Worm (Caenorhabditis elegans) whole organism, L3 larva: ENCODE results near the gene asp-9.

Experiments
- R02D3.7 ChIP-seq: fragments of 150-350 bp; optimal IDR thresholded peaks from 2 replicates; lab custom pipeline; 2014; ENCODE audit warnings: missing biosample characterization, missing genetic modification characterization
- aly-2 ChIP-seq: fragments of 150-350 bp; optimal IDR thresholded peaks from 2 replicates; lab custom pipeline; 2014; ENCODE audit warnings: missing biosample characterization, missing genetic modification characterization
- ceh-16 ChIP-seq: sonication (generic microtip); optimal IDR thresholded peaks from 2 replicates; lab custom pipeline; 2017; ENCODE audit warnings: missing biosample characterization, missing genetic modification characterization
- ceh-82 ChIP-seq: fragments of 150-350 bp; optimal IDR thresholded peaks from 2 replicates; lab custom pipeline; 2014; ENCODE audit warnings: missing biosample characterization, missing genetic modification characterization
- daf-12 ChIP-seq: fragments of 150-350 bp; optimal IDR thresholded peaks from 2 replicates; lab custom pipeline; 2014; ENCODE audit warnings: missing biosample characterization, missing genetic modification reagents, missing genetic modification characterization
- egl-27 ChIP-seq: sonication (generic microtip); optimal IDR thresholded peaks from 4 replicates; lab custom pipeline; 2017; ENCODE audit warnings: missing biosample characterization, missing genetic modification reagents, missing genetic modification characterization
- egl-5 ChIP-seq: fragments of 150-350 bp; optimal IDR thresholded peaks from 2 replicates; lab custom pipeline; 2017; ENCODE audit warnings: missing biosample characterization, missing genetic modification reagents, missing genetic modification characterization, inconsistent platforms
- elt-1 ChIP-seq: fragments of 150-350 bp; optimal IDR thresholded peaks from 2 replicates; lab custom pipeline; 2014; ENCODE audit warnings: missing biosample characterization, missing genetic modification characterization
- elt-2 ChIP-seq: sonication (generic microtip); optimal IDR thresholded peaks from 2 replicates; lab custom pipeline; 2016; ENCODE audit warnings: missing genetic modification reagents, mild to moderate bottlenecking, missing genetic modification characterization, missing compliant biosample characterization
- eor-1 ChIP-seq, 2 experiments: fragments of 150-350 bp; optimal IDR thresholded peaks; 2 replicates each; lab custom pipeline; 2014 to 2018; ENCODE audit warnings: missing biosample characterization in 2 of 2, missing genetic modification characterization in 2 of 2
- fkh-10 ChIP-seq: sonication (generic microtip); optimal IDR thresholded peaks from 2 replicates; lab custom pipeline; 2017; ENCODE audit warnings: missing biosample characterization, missing genetic modification reagents, missing genetic modification characterization
- fkh-2 ChIP-seq: fragments of 150-350 bp; optimal IDR thresholded peaks from 2 replicates; lab custom pipeline; 2014; ENCODE audit warnings: missing biosample characterization, missing genetic modification reagents, missing genetic modification characterization
- jun-1 ChIP-seq: fragments of 150-350 bp; optimal IDR thresholded peaks from 2 replicates; lab custom pipeline; 2014; ENCODE audit warnings: missing biosample characterization, missing genetic modification reagents, missing genetic modification characterization
- lin-39 ChIP-seq: fragments of 150-350 bp; optimal IDR thresholded peaks from 2 replicates; lab custom pipeline; 2018; ENCODE audit warnings: missing biosample characterization, missing genetic modification reagents, missing genetic modification characterization
- mdl-1 ChIP-seq: fragments of 150-350 bp; optimal IDR thresholded peaks from 2 replicates; lab custom pipeline; 2014; ENCODE audit warnings: missing biosample characterization, missing genetic modification characterization
- mml-1 ChIP-seq: fragments of 150-350 bp; sonication (generic microtip); optimal IDR thresholded peaks from 3 replicates; lab custom pipeline; 2014; ENCODE audit warnings: missing biosample characterization, missing genetic modification characterization
- nfya-1 ChIP-seq: sonication (generic microtip); optimal IDR thresholded peaks from 2 replicates; lab custom pipeline; 2017; ENCODE audit warnings: missing genetic modification characterization, mild to moderate bottlenecking, missing compliant biosample characterization, antibody characterized with exemption, moderate library complexity; ENCODE audit not compliant: insufficient read depth
- nhr-12 ChIP-seq: fragments of 150-350 bp; optimal IDR thresholded peaks from 2 replicates; lab custom pipeline; 2014; ENCODE audit warnings: missing biosample characterization, missing genetic modification characterization
- nhr-23 ChIP-seq: fragments of 150-350 bp; optimal IDR thresholded peaks from 2 replicates; lab custom pipeline; 2014; ENCODE audit warnings: missing biosample characterization, missing genetic modification reagents, missing genetic modification characterization
- nhr-237 ChIP-seq: fragments of 150-350 bp; optimal IDR thresholded peaks from 2 replicates; lab custom pipeline; 2014; ENCODE audit warnings: missing biosample characterization, missing genetic modification characterization
- nhr-25 ChIP-seq: sonication (generic microtip); optimal IDR thresholded peaks from 2 replicates; lab custom pipeline; 2017; ENCODE audit warnings: missing biosample characterization, missing genetic modification characterization
- nhr-28 ChIP-seq: fragments of 150-350 bp; optimal IDR thresholded peaks from 2 replicates; lab custom pipeline; 2014; ENCODE audit warnings: missing biosample characterization, missing genetic modification characterization
- nhr-43 ChIP-seq: sonication (generic microtip); optimal IDR thresholded peaks from 2 replicates; lab custom pipeline; 2016; ENCODE audit warnings: mild to moderate bottlenecking, missing genetic modification characterization, missing compliant biosample characterization; ENCODE audit not compliant: poor library complexity, severe bottlenecking
- nhr-77 ChIP-seq: fragments of 150-350 bp; optimal IDR thresholded peaks from 2 replicates; lab custom pipeline; 2014; ENCODE audit warnings: missing biosample characterization, missing genetic modification characterization
- pha-4 ChIP-seq: fragments of 150-350 bp; optimal IDR thresholded peaks from 2 replicates; lab custom pipeline; 2014; ENCODE audit warnings: missing biosample characterization, missing genetic modification reagents, missing genetic modification characterization
- pqm-1 ChIP-seq: fragments of 150-350 bp; optimal IDR thresholded peaks from 2 replicates; lab custom pipeline; 2017; ENCODE audit warnings: missing biosample characterization, missing genetic modification characterization, inconsistent platforms
- sea-2 ChIP-seq: fragments of 150-350 bp; sonication (generic microtip); optimal IDR thresholded peaks from 4 replicates; lab custom pipeline; 2014; ENCODE audit warnings: missing biosample characterization, missing genetic modification reagents, missing genetic modification characterization
- skn-1 ChIP-seq: fragments of 150-350 bp; optimal IDR thresholded peaks from 2 replicates; lab custom pipeline; 2014; ENCODE audit warnings: missing biosample characterization, missing genetic modification characterization
- snpc-4 ChIP-seq: fragments of 150-350 bp; optimal IDR thresholded peaks from 2 replicates; lab custom pipeline; 2014; ENCODE audit warnings: missing biosample characterization, missing genetic modification characterization
- tbx-2 ChIP-seq: sonication (generic microtip); optimal IDR thresholded peaks from 2 replicates; lab custom pipeline; 2016; ENCODE audit warnings: mild to moderate bottlenecking, missing genetic modification characterization, missing compliant biosample characterization
- unc-62 ChIP-seq: fragments of 150-350 bp; sonication (generic microtip); optimal IDR thresholded peaks from 4 replicates; lab custom pipeline; 2014; ENCODE audit warnings: missing biosample characterization, missing genetic modification reagents, missing genetic modification characterization
- zag-1 ChIP-seq: fragments of 150-350 bp; optimal IDR thresholded peaks from 2 replicates; lab custom pipeline; 2014; ENCODE audit warnings: missing biosample characterization, missing genetic modification characterization

Gene asp-9

DNA sequence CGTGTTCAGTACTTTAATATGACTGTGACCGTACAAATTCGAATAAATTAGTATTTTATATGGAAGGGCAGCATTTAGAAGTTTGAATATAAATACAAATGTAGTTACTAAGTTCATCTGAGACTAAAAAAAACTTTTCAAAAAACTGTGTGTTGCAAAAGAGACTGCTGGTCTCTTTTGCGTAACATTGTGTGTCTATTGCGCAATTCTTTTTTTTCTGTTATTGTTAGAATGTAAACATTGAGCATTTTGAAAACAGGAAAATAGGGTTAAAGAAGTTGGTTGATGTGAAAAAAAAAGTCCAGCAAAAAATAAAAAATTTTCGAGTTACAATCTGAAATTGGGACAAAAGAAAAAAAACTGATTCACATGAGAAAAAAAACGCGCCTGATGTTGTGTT is 23.6 kb downstream of the asp-9 start:
- no peak for TF ChIP-seq pqm-1 (tag; lab: Kevin White, UChicago)
- TF ChIP-seq nhr-12 (tag; lab: Kevin White, UChicago), result no peak
- no peak for TF ChIP-seq eor-1 (tag; optimal IDR thresholded peaks at IDR 0.05; lab: Kevin White, UChicago)
- TF ChIP-seq skn-1, result no peak
- peak; percentile 63 for TF ChIP-seq pha-4 (tag; lab: Kevin White, UChicago)

DNA sequence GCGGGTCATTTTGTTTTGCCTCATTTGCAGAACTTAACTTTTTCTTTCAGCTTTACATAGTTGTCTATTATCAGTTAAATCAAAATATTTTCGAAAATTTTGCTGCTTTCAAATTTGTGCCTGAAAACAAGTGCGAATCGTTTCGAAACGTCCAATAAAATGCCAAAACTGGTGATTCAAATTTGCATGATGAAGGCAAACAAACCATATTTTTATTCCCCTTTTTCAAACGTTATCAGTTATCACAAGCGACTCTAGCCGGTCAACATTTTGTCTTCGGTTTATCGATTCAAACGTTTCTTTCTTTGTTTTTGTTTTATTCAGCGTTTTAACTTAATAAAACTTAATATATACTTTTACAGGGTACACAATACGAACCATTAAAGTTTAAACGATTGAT is 24.9 kb downstream of the asp-9 start, which contains the start of the genes ugt-24 and C49A9.6:
Gene ugt-24, minus strand, starts transcription at position 147 of the 400 bp plus-strand sequence.
Gene C49A9.6, plus strand, starts transcription at position 363 of the 400 bp plus-strand sequence.
- no peak for TF ChIP-seq egl-5
- TF ChIP-seq nfya-1, result no peak
- no peak for TF ChIP-seq tbx-2 (tag; lab: Kevin White, UChicago)
- TF ChIP-seq ceh-16, result no peak
- TF ChIP-seq nhr-25 (tag; lab: Kevin White, UChicago), result no peak
- TF ChIP-seq fkh-2 (tag; lab: Kevin White, UChicago), result no peak
- TF ChIP-seq pha-4 (tag; lab: Kevin White, UChicago), result peak; percentile 66
- TF ChIP-seq ceh-82 (tag; lab: Kevin White, UChicago), result no peak
- TF ChIP-seq elt-2 (tag; lab: Kevin White, UChicago), result peak; percentile 71
- no peak for TF ChIP-seq zag-1 (tag; lab: Kevin White, UChicago)
- no peak for TF ChIP-seq aly-2 (tag; lab: Kevin White, UChicago)
- TF ChIP-seq fkh-10 (GFP tag; lab: Kevin White, UChicago), result no peak
- TF ChIP-seq pqm-1 (tag; lab: Kevin White, UChicago), result peak; percentile 59

DNA sequence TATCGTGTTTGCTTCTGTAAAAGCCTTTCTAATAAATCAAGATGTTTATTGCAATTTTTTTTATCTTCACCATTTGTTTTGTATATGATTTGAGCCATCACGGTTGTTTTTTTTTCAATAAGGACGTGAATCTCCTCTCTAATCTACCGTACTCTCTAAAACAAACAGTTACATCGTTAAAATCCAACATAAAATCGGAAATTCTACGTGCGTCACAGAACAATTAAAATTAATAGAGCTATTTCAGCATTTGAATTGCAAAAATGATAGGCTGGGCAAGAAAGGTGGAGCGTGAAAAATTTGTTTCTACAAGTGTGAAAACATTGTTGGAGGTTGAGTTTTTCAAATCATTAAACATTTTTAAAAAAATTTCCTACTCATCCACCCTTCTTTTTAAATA is 27.7 kb downstream of the asp-9 start, which contains the start of gene C49A9.5:
Gene C49A9.5, plus strand, starts transcription at position 271 of the 400 bp plus-strand sequence.
- TF ChIP-seq unc-62, result no peak
- TF ChIP-seq elt-2 (tag; lab: Kevin White, UChicago), result peak; percentile 37

DNA sequence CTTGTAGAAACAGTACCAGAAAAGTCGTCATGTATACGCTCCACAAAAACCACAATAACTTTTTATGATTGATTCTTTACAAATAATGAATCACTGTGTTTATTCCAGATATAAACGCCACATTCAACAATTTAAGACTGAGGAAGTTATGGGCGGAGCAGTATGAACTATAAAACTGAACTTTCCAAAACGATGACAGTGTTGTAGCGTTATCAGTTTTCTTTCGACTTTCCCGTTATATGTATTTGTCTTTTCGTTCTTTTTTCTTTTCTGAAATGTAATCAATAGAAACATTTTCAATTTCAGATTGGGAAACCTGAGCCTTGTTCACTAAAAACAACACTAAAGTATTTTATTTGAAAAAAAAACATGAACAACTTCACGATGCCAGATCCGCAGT is 31.4 kb downstream of the asp-9 start, which contains the start of gene C49A9.9:
Gene C49A9.9, plus strand, starts transcription at position 307 of the 400 bp plus-strand sequence.
- TF ChIP-seq elt-2 (tag; lab: Kevin White, UChicago) (peak; percentile 56), egl-27 (tag; lab: Kevin White, UChicago) (no peak), pqm-1 (tag; lab: Kevin White, UChicago) (peak; percentile 58), pha-4 (tag; lab: Kevin White, UChicago) (peak; percentile 45), mdl-1 (tag; lab: Kevin White, UChicago) (no peak), lin-39 (tag; lab: Kevin White, UChicago) (no peak), nhr-77 (no peak), aly-2 (tag; lab: Kevin White, UChicago) (no peak)

DNA sequence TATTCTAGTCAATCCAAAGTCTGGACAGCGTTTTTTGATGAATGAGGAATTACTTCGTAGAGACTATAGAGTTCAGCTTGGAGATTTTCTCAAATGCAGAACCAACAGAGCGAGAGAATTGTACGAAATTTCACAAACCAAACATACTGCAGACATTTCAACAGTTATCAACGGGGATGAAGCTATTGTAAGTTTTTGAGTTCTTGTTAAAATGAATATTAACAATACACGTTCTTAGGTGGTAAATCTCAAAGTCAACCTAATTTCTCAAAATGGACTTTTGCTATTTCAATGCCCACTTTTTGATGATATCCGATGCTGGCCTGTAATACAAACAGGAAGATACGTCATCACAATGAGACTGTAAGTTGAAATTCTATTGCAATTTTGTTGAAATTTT is 31.8 kb downstream of the asp-9 start:
- TF ChIP-seq nhr-43 (tag; lab: Kevin White, UChicago) (no peak), nfya-1 (no peak), elt-1 (tag; lab: Kevin White, UChicago) (no peak), nhr-77 (no peak), mml-1 (no peak), fkh-10 (GFP tag; lab: Kevin White, UChicago) (no peak), R02D3.7 (tag; lab: Kevin White, UChicago) (no peak), elt-2 (tag; lab: Kevin White, UChicago) (no peak), nhr-28 (tag; lab: Kevin White, UChicago) (no peak), jun-1 (tag; lab: Kevin White, UChicago) (no peak), skn-1 (no peak), aly-2 (tag; lab: Kevin White, UChicago) (no peak), nhr-237 (tag; lab: Kevin White, UChicago) (no peak), nhr-23 (tag; lab: Kevin White, UChicago) (no peak), sea-2 (GFP tag; lab: Kevin White, UChicago) (no peak), daf-12 (tag; lab: Kevin White, UChicago) (no peak), snpc-4 (tag; lab: Kevin White, UChicago) (no peak), mdl-1 (tag; lab: Kevin White, UChicago) (no peak), eor-1 (tag; optimal IDR thresholded peaks at IDR 0.05; lab: Kevin White, UChicago) (no peak)
